Worm (Caenorhabditis elegans) whole organism, L4/young adult: ENCODE results near the gene twk-6.

Experiments
- W03F9.2 ChIP-seq: fragments of 150-350 bp; optimal IDR thresholded peaks from 2 replicates; lab custom pipeline; 2014; ENCODE audit warnings: missing biosample characterization, missing genetic modification characterization
- dao-5 ChIP-seq: sonication (generic microtip); optimal IDR thresholded peaks from 2 replicates; lab custom pipeline; 2016; ENCODE audit warnings: missing genotype, missing genetic modification characterization, moderate library complexity, missing compliant biosample characterization
- him-1 ChIP-seq: sonication (generic microtip); optimal IDR thresholded peaks from 2 replicates; lab custom pipeline; 2016; ENCODE audit warnings: missing genotype, missing genetic modification reagents, missing genetic modification characterization, missing compliant biosample characterization

twk-6 gene

ce11 chrIII:4731295-4731988, 11.3 kb upstream of the twk-6 start, which contains the start of gene F17C8.3:
Gene F17C8.3 (plus strand): TSS chrIII:4731938.
- TF ChIP-seq dao-5 (no peak), him-1 (tag; lab: Kevin White, UChicago) (no peak), W03F9.2 (no peak)

- TF ChIP-seq him-1 (tag; lab: Kevin White, UChicago) (no peak), dao-5 (no peak), W03F9.2 (no peak)
Observed at ce11 chrIII:4734056-4734455, 8.7 kb upstream of the twk-6 start, which contains the start of gene F17C8.9. Gene F17C8.9 (plus strand): TSS chrIII:4734356.

ce11 chrIII:4735443-4735842, 7.3 kb upstream of the twk-6 start, which contains the start of gene F17C8.7:
Gene F17C8.7 (plus strand): TSS chrIII:4735743.
- TF ChIP-seq dao-5, result no peak
- no peak for TF ChIP-seq him-1 (tag; lab: Kevin White, UChicago)
- TF ChIP-seq W03F9.2, result no peak

- TF ChIP-seq W03F9.2, result no peak
- TF ChIP-seq dao-5, result no peak
- no peak for TF ChIP-seq him-1 (tag; lab: Kevin White, UChicago)
Observed at ce11 chrIII:4739975-4740374, 2.7 kb upstream of the twk-6 start, which contains the start of gene ras-2. Gene ras-2 (minus strand): TSS chrIII:4740075.

- no peak for TF ChIP-seq dao-5
- peak; percentile 8 for TF ChIP-seq W03F9.2
Observed at ce11 chrIII:4740820-4741219, 1.9 kb upstream of the twk-6 start.

- TF ChIP-seq W03F9.2, result no peak
- TF ChIP-seq him-1 (tag; lab: Kevin White, UChicago), result no peak
- no peak for TF ChIP-seq dao-5
Observed at ce11 chrIII:4745934-4746333, 3.2 kb downstream of the twk-6 start, which contains the start of gene F17C8.6. Gene F17C8.6 (minus strand): TSS chrIII:4746034.

ce11 chrIII:4748109-4748508, 5.4 kb downstream of the twk-6 start, which contains the start of gene col-89:
Gene col-89 (plus strand): TSS chrIII:4748127.
- TF ChIP-seq dao-5, result no peak
- no peak for TF ChIP-seq W03F9.2
- TF ChIP-seq him-1 (tag; lab: Kevin White, UChicago), result no peak

ce11 chrIII:4748666-4749065, 5.9 kb downstream of the twk-6 start:
- TF ChIP-seq him-1 (tag; lab: Kevin White, UChicago), result no peak
- no peak for TF ChIP-seq W03F9.2
- no peak for TF ChIP-seq dao-5

ce11 chrIII:4754001-4754561, 11.4 kb downstream of the twk-6 start, which contains the start of the genes rps-0 and rbg-3:
Gene rps-0 (minus strand): TSS chrIII:4754051.
Gene rbg-3 (plus strand): TSS chrIII:4754424.
- TF ChIP-seq W03F9.2 (peak; percentile 91), him-1 (tag; lab: Kevin White, UChicago) (no peak)

- TF ChIP-seq him-1 (tag; lab: Kevin White, UChicago), result peak; percentile 77
- no peak for TF ChIP-seq dao-5
- peak; percentile 91 for TF ChIP-seq W03F9.2
Observed at ce11 chrIII:4756983-4757382, 14.3 kb downstream of the twk-6 start, which contains the start of gene fbxl-2. Gene fbxl-2 (plus strand): TSS chrIII:4757260.

- TF ChIP-seq him-1 (tag; lab: Kevin White, UChicago) (no peak), dao-5 (no peak), W03F9.2 (no peak)
Observed at ce11 chrIII:4762846-4763245, 20.1 kb downstream of the twk-6 start.

- TF ChIP-seq him-1 (tag; lab: Kevin White, UChicago), result no peak
- no peak for TF ChIP-seq W03F9.2
- no peak for TF ChIP-seq dao-5
Observed at ce11 chrIII:4763509-4763908, 20.8 kb downstream of the twk-6 start, which contains the start of gene B0393.4. Gene B0393.4 (minus strand): TSS chrIII:4763609.

- no peak for TF ChIP-seq dao-5
- no peak for TF ChIP-seq W03F9.2
- TF ChIP-seq him-1 (tag; lab: Kevin White, UChicago), result no peak
Observed at ce11 chrIII:4765474-4765873, 22.8 kb downstream of the twk-6 start, which contains the start of gene B0393.5. Gene B0393.5 (plus strand): TSS chrIII:4765774.

ce11 chrIII:4766842-4767241, 24.1 kb downstream of the twk-6 start:
- TF ChIP-seq him-1 (tag; lab: Kevin White, UChicago) (no peak), dao-5 (no peak), W03F9.2 (no peak)
